Worm (Caenorhabditis elegans) whole organism, L4 larva: ENCODE measurements around the gene fipr-7.

Experiments
- ZK546.5 ChIP-seq, 2 experiments: sonication (generic microtip); optimal IDR thresholded peaks; 2 replicates each; lab custom pipeline; 2017; ENCODE audit warnings: missing biosample characterization in 2 of 2, missing genetic modification characterization in 2 of 2
- ces-1 ChIP-seq: fragments of 150-350 bp; sonication (generic microtip); optimal IDR thresholded peaks from 4 replicates; lab custom pipeline; 2014; ENCODE audit warnings: missing biosample characterization, missing genetic modification reagents, missing genetic modification characterization
- daf-8 ChIP-seq: fragments of 200-800 bp; sonication (Bioruptor generic); IDR thresholded peaks from 2 replicates; pipeline ENCODE4 v1.3.6; 2022; ENCODE audit warnings: missing genetic modification characterization, missing compliant biosample characterization
- fos-1 ChIP-seq: fragments of 150-350 bp; optimal IDR thresholded peaks from 2 replicates; lab custom pipeline; 2014; ENCODE audit warnings: missing biosample characterization, missing genetic modification characterization
- hif-1 ChIP-seq, 2 experiments: sonication (generic microtip); optimal IDR thresholded peaks; 2 replicates each; lab custom pipeline; 2016 to 2017; ENCODE audit warnings: missing compliant biosample characterization in 2 of 2, missing genetic modification characterization in 2 of 2, missing genetic modification reagents in 2 of 2, missing genotype in 2 of 2, mild to moderate bottlenecking in 1 of 2
- hlh-30 ChIP-seq: sonication (generic microtip); optimal IDR thresholded peaks from 2 replicates; lab custom pipeline; 2017; ENCODE audit warnings: antibody characterized with exemption, mild to moderate bottlenecking, missing genetic modification characterization, missing compliant biosample characterization; ENCODE audit not compliant: insufficient read depth
- lin-13 ChIP-seq: fragments of 150-350 bp; optimal IDR thresholded peaks from 2 replicates; lab custom pipeline; 2014; ENCODE audit warnings: missing biosample characterization, missing genetic modification reagents, missing genetic modification characterization
- mep-1 ChIP-seq: fragments of 150-350 bp; sonication (generic microtip); optimal IDR thresholded peaks from 3 replicates; lab custom pipeline; 2014; ENCODE audit warnings: missing biosample characterization, missing genetic modification characterization
- mes-2 ChIP-seq: sonication (generic microtip); optimal IDR thresholded peaks from 2 replicates; lab custom pipeline; 2016; ENCODE audit warnings: missing genotype, mild to moderate bottlenecking, missing genetic modification characterization, missing compliant biosample characterization; ENCODE audit not compliant: poor library complexity, severe bottlenecking
- pqm-1 ChIP-seq: sonication (generic microtip); optimal IDR thresholded peaks from 2 replicates; lab custom pipeline; 2017; ENCODE audit warnings: missing biosample characterization, missing genetic modification characterization
- vab-7 ChIP-seq: fragments of 200-800 bp; sonication (Bioruptor generic); IDR thresholded peaks from 2 replicates; pipeline ENCODE4 v1.3.6; 2022; ENCODE audit warnings: missing genetic modification reagents, missing genetic modification characterization, missing compliant biosample characterization
- ztf-7 ChIP-seq: fragments of 150-350 bp; optimal IDR thresholded peaks from 2 replicates; lab custom pipeline; 2014; ENCODE audit warnings: missing biosample characterization, missing genetic modification characterization

ce11 chrV:10233330-10233729 is 3.7 kb downstream of the fipr-7 start, which contains the start of gene str-182:
- TF ChIP-seq ZK546.5 (tag; optimal IDR thresholded peaks at IDR 0.05; lab: Kevin White, UChicago) (no peak), ztf-7 (tag; lab: Kevin White, UChicago) (no peak), pqm-1 (tag; lab: Kevin White, UChicago) (no peak), hlh-30 (tag; lab: Kevin White, UChicago) (no peak), mep-1 (tag; lab: Kevin White, UChicago) (no peak), ces-1 (GFP tag; lab: Kevin White, UChicago) (no peak), vab-7 (GFP tag; lab: Robert Waterston, UW) (no peak), hif-1 (tag; optimal IDR thresholded peaks at IDR 0.05; lab: Kevin White, UChicago) (no peak), mes-2 (no peak), fos-1 (no peak), daf-8 (no peak), lin-13 (GFP tag; lab: Kevin White, UChicago) (no peak)
